Worm (Caenorhabditis elegans) whole organism, midembryonic: ENCODE measurements around the gene pyc-1.

Experiments used
- T22C8.4 ChIP-seq: fragments of 200-800 bp; sonication (Bioruptor generic); IDR thresholded peaks from 2 replicates; pipeline ENCODE4 v1.3.6; 2022; ENCODE audit warnings: missing genetic modification characterization, missing compliant biosample characterization
- cog-1 ChIP-seq: sonication (generic microtip); optimal IDR thresholded peaks from 2 replicates; lab custom pipeline; 2016; ENCODE audit warnings: missing genetic modification characterization, missing compliant biosample characterization
- flt-1 ChIP-seq: fragments of 200-800 bp; sonication (Bioruptor generic); IDR thresholded peaks from 2 replicates; pipeline ENCODE4 v1.3.6; 2022; ENCODE audit warnings: missing genetic modification characterization, missing compliant biosample characterization
- med-1 ChIP-seq: sonication (generic microtip); optimal IDR thresholded peaks from 2 replicates; lab custom pipeline; 2017; ENCODE audit warnings: missing genetic modification characterization, mild to moderate bottlenecking, missing compliant biosample characterization, antibody characterized with exemption, missing genetic modification reagents; ENCODE audit not compliant: insufficient read depth
- ztf-23 ChIP-seq: fragments of 200-800 bp; sonication (Bioruptor generic); IDR thresholded peaks from 2 replicates; pipeline ENCODE4 v1.3.6; 2022; ENCODE audit warnings: missing genetic modification reagents, missing genetic modification characterization, missing compliant biosample characterization
- ztf-29 ChIP-seq: fragments of 200-800 bp; sonication (Bioruptor generic); IDR thresholded peaks from 2 replicates; pipeline ENCODE4 v1.3.6; 2022; ENCODE audit warnings: missing genetic modification reagents, missing genetic modification characterization, missing compliant biosample characterization

DNA sequence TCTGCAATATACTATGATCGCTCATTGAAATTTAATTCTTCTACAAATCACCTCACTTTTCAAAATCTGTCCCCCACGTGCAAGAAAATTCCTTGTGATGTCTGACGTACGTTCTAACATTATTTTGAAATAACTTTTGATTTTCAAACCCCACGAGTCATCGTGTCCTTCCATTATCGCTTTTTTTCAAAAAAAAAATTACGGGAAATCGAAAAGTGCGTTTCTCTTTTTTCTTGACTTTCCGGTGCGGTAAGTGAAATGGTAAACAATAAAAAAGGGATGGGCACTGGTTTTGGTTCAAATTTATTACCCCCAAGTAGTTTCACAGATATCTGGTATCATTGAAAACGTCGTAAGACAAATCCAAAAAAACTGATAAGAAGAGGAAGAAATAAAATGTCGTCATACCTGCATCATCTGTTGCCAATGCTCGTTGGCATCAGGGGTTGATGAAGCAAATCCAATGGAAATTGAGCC lies 18.8 kb downstream of the pyc-1 start:
- TF ChIP-seq flt-1 (GFP tag; lab: Robert Waterston, UW), result no peak
- no peak for TF ChIP-seq T22C8.4 (GFP tag; lab: Robert Waterston, UW)
- TF ChIP-seq ztf-23 (GFP tag; lab: Robert Waterston, UW), result no peak
- no peak for TF ChIP-seq ztf-29 (GFP tag; lab: Robert Waterston, UW)
- no peak for TF ChIP-seq cog-1 (tag; lab: Kevin White, UChicago)
- TF ChIP-seq med-1 (GFP tag; lab: Kevin White, UChicago), result no peak
